Fruit fly (Drosophila melanogaster): Measurements from ENCODE around the gene gwl.

The gwl gene

dm6 chr3R:18739435-18739977 is 6.7 kb upstream of the gwl start:
- peak in 1 of 2 experiments; percentile 3 for TF ChIP-seq foxo (GFP tag; optimal IDR thresholded peaks at IDR 0.05)
- TF ChIP-seq tai (GFP tag; optimal IDR thresholded peaks at IDR 0.05): no peak
- TF ChIP-seq Sp1 (GFP tag; optimal IDR thresholded peaks at IDR 0.05): peak; percentile 13

dm6 chr3R:18739978-18740954 is 5.9 kb upstream of the gwl start:
- TF ChIP-seq sv (GFP tag; optimal IDR thresholded peaks at IDR 0.05) (no peak), sage (GFP tag; optimal IDR thresholded peaks at IDR 0.05) (peak; percentile 68), Dif (GFP tag; optimal IDR thresholded peaks at IDR 0.05; ENCODE audit: partially characterized antibody) (peak; percentile 55), brk (GFP tag; optimal IDR thresholded peaks at IDR 0.05) (peak; percentile 36), pan (optimal IDR thresholded peaks at IDR 0.05) (no peak), h (GFP tag; optimal IDR thresholded peaks at IDR 0.05) (peak; percentile 24), woc (GFP tag; optimal IDR thresholded peaks at IDR 0.05) (peak; percentile 81), fru (GFP tag; optimal IDR thresholded peaks at IDR 0.05) (no peak), Dfd (GFP tag; optimal IDR thresholded peaks at IDR 0.05) (no peak), br (GFP tag; optimal IDR thresholded peaks at IDR 0.05) (no peak), dmrt93B (GFP tag; optimal IDR thresholded peaks at IDR 0.05) (no peak), rgr (GFP tag; optimal IDR thresholded peaks at IDR 0.05) (peak; percentile 8), lola (GFP tag; optimal IDR thresholded peaks at IDR 0.05) (no peak), Myc (optimal IDR thresholded peaks at IDR 0.05) (peak; percentile 89), dl (GFP tag; optimal IDR thresholded peaks at IDR 0.05; ENCODE audit: insufficient read depth in 1 of 2, partially characterized antibody in 2 of 2) (peak in 1 of 2 experiments; percentile 47)

- TF ChIP-seq Rel (GFP tag; optimal IDR thresholded peaks at IDR 0.05) (peak; percentile 91), Rel (tag; optimal IDR thresholded peaks at IDR 0.05) (peak; percentile 75), sage (GFP tag; optimal IDR thresholded peaks at IDR 0.05) (peak; percentile 95), OdsH (GFP tag; optimal IDR thresholded peaks at IDR 0.05) (peak; percentile 98), Hr78 (GFP tag; optimal IDR thresholded peaks at IDR 0.05) (no peak), dmrt93B (GFP tag; optimal IDR thresholded peaks at IDR 0.05) (peak; percentile 92), dsf (GFP tag; optimal IDR thresholded peaks at IDR 0.05; ENCODE audit: borderline replicate concordance) (peak; percentile 83), Mio (GFP tag; optimal IDR thresholded peaks at IDR 0.05) (peak; percentile 61), h (GFP tag; optimal IDR thresholded peaks at IDR 0.05) (peak; percentile 97), woc (GFP tag; optimal IDR thresholded peaks at IDR 0.05) (peak; percentile 92), fru (GFP tag; optimal IDR thresholded peaks at IDR 0.05) (peak; percentile 95), foxo (GFP tag; optimal IDR thresholded peaks at IDR 0.05) (peak; percentile 77 to 97), CG32264 (GFP tag; optimal IDR thresholded peaks at IDR 0.05) (peak; percentile 90), Dfd (GFP tag; optimal IDR thresholded peaks at IDR 0.05) (no peak), N (GFP tag; optimal IDR thresholded peaks at IDR 0.05) (no peak), sv (GFP tag; optimal IDR thresholded peaks at IDR 0.05) (peak; percentile 91), usp (GFP tag; optimal IDR thresholded peaks at IDR 0.05) (no peak), Sp1 (GFP tag; optimal IDR thresholded peaks at IDR 0.05) (peak; percentile 98), HLH106 (tag; optimal IDR thresholded peaks at IDR 0.05) (peak; percentile 98), Abd-B (GFP tag; optimal IDR thresholded peaks at IDR 0.05) (no peak), tai (GFP tag; optimal IDR thresholded peaks at IDR 0.05) (no peak), Dif (GFP tag; optimal IDR thresholded peaks at IDR 0.05; ENCODE audit: partially characterized antibody) (peak; percentile 25), dl (GFP tag; optimal IDR thresholded peaks at IDR 0.05; ENCODE audit: insufficient read depth in 1 of 2, partially characterized antibody in 2 of 2) (no peak), br (GFP tag; optimal IDR thresholded peaks at IDR 0.05) (peak; percentile 92), CrebA (GFP tag; optimal IDR thresholded peaks at IDR 0.05; ENCODE audit: borderline replicate concordance) (no peak), GATAd (GFP tag; optimal IDR thresholded peaks at IDR 0.05) (peak; percentile 76), Jra (GFP tag; optimal IDR thresholded peaks at IDR 0.05) (peak; percentile 68), Myc (optimal IDR thresholded peaks at IDR 0.05) (no peak), Hr83 (GFP tag; optimal IDR thresholded peaks at IDR 0.05; ENCODE audit: poor library complexity, severe bottlenecking) (no peak), rgr (GFP tag; optimal IDR thresholded peaks at IDR 0.05) (peak; percentile 98), Vsx2 (GFP tag; optimal IDR thresholded peaks at IDR 0.05; ENCODE audit: partially characterized antibody) (peak; percentile 72), psq (GFP tag; optimal IDR thresholded peaks at IDR 0.05) (peak; percentile 97), Hnf4 (GFP tag; optimal IDR thresholded peaks at IDR 0.05) (peak; percentile 92), ey (GFP tag; optimal IDR thresholded peaks at IDR 0.05) (peak; percentile 94), brk (GFP tag; optimal IDR thresholded peaks at IDR 0.05) (peak; percentile 94), CG9705 (GFP tag; optimal IDR thresholded peaks at IDR 0.05) (peak; percentile 89), pan (optimal IDR thresholded peaks at IDR 0.05) (no peak), jim (GFP tag; optimal IDR thresholded peaks at IDR 0.05) (no peak), lola (GFP tag; optimal IDR thresholded peaks at IDR 0.05) (no peak)
These were observed 4.9 kb upstream of the gwl start for dm6 chr3R:18741027-18741843.
